Worm (Caenorhabditis elegans) whole organism, late embryonic: ENCODE measurements around the gene F46B3.7.

Source experiments
- C08G9.2 ChIP-seq: sonication (generic microtip); optimal IDR thresholded peaks from 2 replicates; lab custom pipeline; 2016; ENCODE audit warnings: mild to moderate bottlenecking, missing genetic modification characterization, moderate library complexity, missing compliant biosample characterization
- C38D4.7 ChIP-seq: fragments of 200-800 bp; sonication (Bioruptor generic); optimal IDR thresholded peaks from 2 replicates; lab custom pipeline; 2018; ENCODE audit warnings: mild to moderate bottlenecking, missing genetic modification characterization, moderate library complexity, missing compliant biosample characterization
- K02D7.2 ChIP-seq: sonication (generic microtip); optimal IDR thresholded peaks from 2 replicates; lab custom pipeline; 2017; ENCODE audit warnings: mild to moderate bottlenecking, missing genetic modification characterization, missing compliant biosample characterization
- K09A11.1 ChIP-seq: sonication (generic microtip); optimal IDR thresholded peaks from 2 replicates; lab custom pipeline; 2017; ENCODE audit warnings: antibody characterized with exemption, mild to moderate bottlenecking, missing genetic modification characterization, missing compliant biosample characterization; ENCODE audit not compliant: insufficient read depth
- T23F11.4 ChIP-seq: fragments of 200-800 bp; sonication (Bioruptor generic); optimal IDR thresholded peaks from 2 replicates; lab custom pipeline; 2018; ENCODE audit warnings: mild to moderate bottlenecking, missing genetic modification characterization, missing compliant biosample characterization
- Y22D7AL.16 ChIP-seq: sonication (generic microtip); optimal IDR thresholded peaks from 2 replicates; lab custom pipeline; 2016; ENCODE audit warnings: missing genetic modification characterization, missing compliant biosample characterization
- ahr-1 ChIP-seq: sonication (generic microtip); optimal IDR thresholded peaks from 2 replicates; lab custom pipeline; 2016; ENCODE audit warnings: missing genetic modification characterization, missing compliant biosample characterization
- ama-1 ChIP-seq: fragments of 150-350 bp; optimal IDR thresholded peaks from 2 replicates; lab custom pipeline; 2014
- ceh-14 ChIP-seq: sonication (generic microtip); optimal IDR thresholded peaks from 2 replicates; lab custom pipeline; 2016; ENCODE audit warnings: missing genotype, missing genetic modification characterization, missing compliant biosample characterization
- ceh-18 ChIP-seq: sonication (generic microtip); optimal IDR thresholded peaks from 2 replicates; lab custom pipeline; 2016; ENCODE audit warnings: missing genetic modification characterization, missing compliant biosample characterization
- ceh-30 ChIP-seq: fragments of 150-350 bp; optimal IDR thresholded peaks from 2 replicates; lab custom pipeline; 2014; ENCODE audit warnings: missing biosample characterization, missing genetic modification characterization
- ceh-31 ChIP-seq: sonication (generic microtip); optimal IDR thresholded peaks from 2 replicates; lab custom pipeline; 2016; ENCODE audit warnings: missing genetic modification characterization, missing compliant biosample characterization
- ceh-34 ChIP-seq: sonication (generic microtip); optimal IDR thresholded peaks from 2 replicates; lab custom pipeline; 2016; ENCODE audit warnings: mild to moderate bottlenecking, missing genetic modification characterization, missing compliant biosample characterization
- ceh-45 ChIP-seq: fragments of 200-800 bp; sonication (Bioruptor generic); IDR thresholded peaks from 2 replicates; pipeline ENCODE4 v1.3.6; 2022; ENCODE audit warnings: missing genetic modification reagents, missing genetic modification characterization, missing compliant biosample characterization
- ceh-48 ChIP-seq: sonication (generic microtip); optimal IDR thresholded peaks from 2 replicates; lab custom pipeline; 2016; ENCODE audit warnings: missing genetic modification characterization, inconsistent platforms, missing compliant biosample characterization
- ceh-9 ChIP-seq: sonication (generic microtip); optimal IDR thresholded peaks from 2 replicates; lab custom pipeline; 2016; ENCODE audit warnings: mild to moderate bottlenecking, missing genetic modification characterization, inconsistent platforms, missing compliant biosample characterization
- dmd-4 ChIP-seq: sonication (generic microtip); optimal IDR thresholded peaks from 2 replicates; lab custom pipeline; 2016; ENCODE audit warnings: borderline replicate concordance, missing genetic modification characterization, missing compliant biosample characterization
- dve-1 ChIP-seq: sonication (generic microtip); optimal IDR thresholded peaks from 2 replicates; lab custom pipeline; 2017; ENCODE audit warnings: antibody characterized with exemption, mild to moderate bottlenecking, missing genetic modification characterization, missing compliant biosample characterization
- ets-4 ChIP-seq: sonication (generic microtip); optimal IDR thresholded peaks from 2 replicates; lab custom pipeline; 2016; ENCODE audit warnings: missing genetic modification characterization, missing compliant biosample characterization
- fax-1 ChIP-seq: sonication (generic microtip); optimal IDR thresholded peaks from 2 replicates; lab custom pipeline; 2016; ENCODE audit warnings: missing genotype, missing genetic modification characterization, missing compliant biosample characterization
- fkh-6 ChIP-seq: sonication (generic microtip); optimal IDR thresholded peaks from 2 replicates; lab custom pipeline; 2016; ENCODE audit warnings: missing genetic modification characterization, missing compliant biosample characterization
- gmeb-2 ChIP-seq: sonication (generic microtip); optimal IDR thresholded peaks from 2 replicates; lab custom pipeline; 2016; ENCODE audit warnings: missing genetic modification characterization, inconsistent platforms, missing compliant biosample characterization
- hlh-30 ChIP-seq: sonication (generic microtip); optimal IDR thresholded peaks from 2 replicates; lab custom pipeline; 2017; ENCODE audit warnings: antibody characterized with exemption, missing genetic modification characterization, missing compliant biosample characterization; ENCODE audit not compliant: insufficient read depth
- hlh-6 ChIP-seq: sonication (generic microtip); optimal IDR thresholded peaks from 2 replicates; lab custom pipeline; 2016; ENCODE audit warnings: missing genotype, missing genetic modification characterization, missing compliant biosample characterization
- lim-6 ChIP-seq: sonication (generic microtip); optimal IDR thresholded peaks from 2 replicates; lab custom pipeline; 2016; ENCODE audit warnings: missing genetic modification characterization, missing compliant biosample characterization
- madf-2 ChIP-seq: sonication (generic microtip); optimal IDR thresholded peaks from 2 replicates; lab custom pipeline; 2017; ENCODE audit warnings: missing genetic modification characterization, missing compliant biosample characterization
- mec-3 ChIP-seq: sonication (generic microtip); optimal IDR thresholded peaks from 2 replicates; lab custom pipeline; 2016; ENCODE audit warnings: borderline replicate concordance, missing genetic modification characterization, missing compliant biosample characterization
- nhr-11 ChIP-seq: fragments of 150-350 bp; optimal IDR thresholded peaks from 2 replicates; lab custom pipeline; 2014; ENCODE audit warnings: missing biosample characterization, missing genetic modification characterization
- nhr-232 ChIP-seq: sonication (generic microtip); optimal IDR thresholded peaks from 2 replicates; lab custom pipeline; 2016; ENCODE audit warnings: missing genetic modification characterization, missing compliant biosample characterization
- odd-2 ChIP-seq: sonication (generic microtip); optimal IDR thresholded peaks from 2 replicates; lab custom pipeline; 2017; ENCODE audit warnings: antibody characterized with exemption, mild to moderate bottlenecking, missing genetic modification characterization, missing compliant biosample characterization
- pat-9 ChIP-seq: fragments of 200-800 bp; sonication (Bioruptor generic); optimal IDR thresholded peaks from 2 replicates; lab custom pipeline; 2018; ENCODE audit warnings: mild to moderate bottlenecking, missing genetic modification characterization, moderate library complexity, missing compliant biosample characterization
- pax-1 ChIP-seq: fragments of 150-350 bp; optimal IDR thresholded peaks from 2 replicates; lab custom pipeline; 2014; ENCODE audit warnings: missing biosample characterization, missing genetic modification characterization
- pha-2 ChIP-seq: sonication (generic microtip); optimal IDR thresholded peaks from 2 replicates; lab custom pipeline; 2017; ENCODE audit warnings: mild to moderate bottlenecking, missing genetic modification characterization, missing compliant biosample characterization
- pha-4 ChIP-seq: fragments of 150-350 bp; optimal IDR thresholded peaks from 2 replicates; lab custom pipeline; 2018; ENCODE audit warnings: missing biosample characterization, missing genetic modification reagents, missing genetic modification characterization
- ref-2 ChIP-seq: sonication (generic microtip); optimal IDR thresholded peaks from 2 replicates; lab custom pipeline; 2016; ENCODE audit warnings: missing genetic modification characterization, missing compliant biosample characterization
- rnt-1 ChIP-seq: sonication (generic microtip); optimal IDR thresholded peaks from 2 replicates; lab custom pipeline; 2016; ENCODE audit warnings: missing genetic modification characterization, missing compliant biosample characterization
- sdc-2 ChIP-seq: sonication (generic microtip); optimal IDR thresholded peaks from 2 replicates; lab custom pipeline; 2016; ENCODE audit warnings: missing genotype, missing genetic modification characterization, missing compliant biosample characterization
- syd-9 ChIP-seq: sonication (generic microtip); optimal IDR thresholded peaks from 2 replicates; lab custom pipeline; 2016; ENCODE audit warnings: mild to moderate bottlenecking, missing genetic modification characterization, moderate library complexity, missing compliant biosample characterization
- tbx-2 ChIP-seq: sonication (generic microtip); optimal IDR thresholded peaks from 2 replicates; lab custom pipeline; 2016; ENCODE audit warnings: missing genetic modification characterization, missing compliant biosample characterization
- tbx-7 ChIP-seq: sonication (generic microtip); optimal IDR thresholded peaks from 2 replicates; lab custom pipeline; 2016; ENCODE audit warnings: missing genotype, missing genetic modification characterization, missing compliant biosample characterization
- ttx-3 ChIP-seq: sonication (generic microtip); optimal IDR thresholded peaks from 2 replicates; lab custom pipeline; 2016; ENCODE audit warnings: missing genetic modification reagents, missing genetic modification characterization, missing compliant biosample characterization
- unc-42 ChIP-seq: sonication (generic microtip); optimal IDR thresholded peaks from 2 replicates; lab custom pipeline; 2016; ENCODE audit warnings: missing genotype, missing genetic modification characterization, missing compliant biosample characterization
- unc-86 ChIP-seq: sonication (generic microtip); optimal IDR thresholded peaks from 2 replicates; lab custom pipeline; 2016; ENCODE audit warnings: missing genetic modification characterization, missing compliant biosample characterization
- ztf-16 ChIP-seq: sonication (generic microtip); optimal IDR thresholded peaks from 2 replicates; lab custom pipeline; 2017; ENCODE audit warnings: missing genetic modification characterization, missing compliant biosample characterization

Gene F46B3.7

ce11 chrV:20618632-20619031 lies at the start of gene F46B3.7:
Gene F46B3.7 (minus strand): TSS chrV:20618732.
- TF ChIP-seq gmeb-2 (tag; lab: Kevin White, UChicago): no peak
- TF ChIP-seq sdc-2 (tag; lab: Kevin White, UChicago): no peak
- TF ChIP-seq ceh-48: no peak
- no peak for TF ChIP-seq ceh-45 (GFP tag; lab: Robert Waterston, UW)
- no peak for TF ChIP-seq C08G9.2 (tag; lab: Kevin White, UChicago)
- TF ChIP-seq pax-1 (tag; lab: Kevin White, UChicago): no peak

- TF ChIP-seq lim-6 (tag; lab: Kevin White, UChicago): no peak
- no peak for TF ChIP-seq ceh-30 (tag; lab: Kevin White, UChicago)
- TF ChIP-seq unc-42 (tag; lab: Kevin White, UChicago): no peak
- no peak for TF ChIP-seq ceh-9 (tag; lab: Kevin White, UChicago)
- TF ChIP-seq ama-1 (lab: Kevin White, UChicago): no peak
- no peak for TF ChIP-seq nhr-232 (tag; lab: Kevin White, UChicago)
- TF ChIP-seq, all 69 proteins: peak for 0
Measured at ce11 chrV:20666905-20667304, 48.4 kb upstream of the F46B3.7 start, which contains the start of gene mlt-11. Gene mlt-11 (plus strand): TSS chrV:20667205.

- TF ChIP-seq rnt-1: no peak
- no peak for TF ChIP-seq dve-1
- TF ChIP-seq pha-4 (tag; lab: Kevin White, UChicago): no peak
- no peak for TF ChIP-seq hlh-30 (tag; lab: Kevin White, UChicago)
- TF ChIP-seq ets-4: no peak
- TF ChIP-seq nhr-11 (tag; lab: Kevin White, UChicago): no peak
- TF ChIP-seq tbx-7 (tag; lab: Kevin White, UChicago): no peak
Measured at ce11 chrV:20664930-20665329, 46.4 kb upstream of the F46B3.7 start.

- TF ChIP-seq Y22D7AL.16 (tag; lab: Kevin White, UChicago): no peak
- TF ChIP-seq pat-9: no peak
- TF ChIP-seq C38D4.7: no peak
- TF ChIP-seq tbx-7 (tag; lab: Kevin White, UChicago): no peak
- TF ChIP-seq K02D7.2 (tag; lab: Kevin White, UChicago): no peak
- no peak for TF ChIP-seq hlh-6 (tag; lab: Kevin White, UChicago)
- TF ChIP-seq mec-3 (tag; lab: Kevin White, UChicago): no peak
- no peak for TF ChIP-seq ceh-31 (tag; lab: Kevin White, UChicago)
- TF ChIP-seq ceh-14 (tag; lab: Kevin White, UChicago): no peak
- no peak for TF ChIP-seq ceh-9 (tag; lab: Kevin White, UChicago)
- no peak for TF ChIP-seq dve-1
- no peak for TF ChIP-seq ceh-18
- no peak for TF ChIP-seq syd-9
- no peak for TF ChIP-seq ets-4
Measured at ce11 chrV:20663736-20664135, 45.2 kb upstream of the F46B3.7 start.

ce11 chrV:20662474-20662873 lies 43.9 kb upstream of the F46B3.7 start:
- TF ChIP-seq ahr-1: no peak
- no peak for TF ChIP-seq fax-1 (tag; lab: Kevin White, UChicago)
- no peak for TF ChIP-seq syd-9
- no peak for TF ChIP-seq hlh-30 (tag; lab: Kevin White, UChicago)
- no peak for TF ChIP-seq C38D4.7
- TF ChIP-seq K09A11.1 (tag; lab: Kevin White, UChicago): no peak
- TF ChIP-seq ref-2 (tag; lab: Kevin White, UChicago): no peak
- no peak for TF ChIP-seq tbx-2 (tag; lab: Kevin White, UChicago)
- TF ChIP-seq ceh-45 (GFP tag; lab: Robert Waterston, UW): no peak

- TF ChIP-seq mec-3 (tag; lab: Kevin White, UChicago) (no peak), T23F11.4 (GFP tag; lab: Kevin White, UChicago) (no peak), unc-86 (tag; lab: Kevin White, UChicago) (no peak), dmd-4 (tag; lab: Kevin White, UChicago) (no peak), ceh-45 (GFP tag; lab: Robert Waterston, UW) (no peak), syd-9 (no peak), ztf-16 (tag; lab: Kevin White, UChicago) (no peak), madf-2 (tag; lab: Kevin White, UChicago) (no peak), odd-2 (no peak), ama-1 (lab: Kevin White, UChicago) (no peak), ttx-3 (tag; lab: Kevin White, UChicago) (no peak), pha-2 (tag; lab: Kevin White, UChicago) (no peak), ceh-34 (no peak), hlh-6 (tag; lab: Kevin White, UChicago) (no peak), fkh-6 (no peak), Y22D7AL.16 (tag; lab: Kevin White, UChicago) (no peak), ceh-31 (tag; lab: Kevin White, UChicago) (no peak)
Measured at ce11 chrV:20660025-20660424, 41.5 kb upstream of the F46B3.7 start, which contains the start of gene W01F3.2. Gene W01F3.2 (plus strand): TSS chrV:20660325.
